Fruit fly (Drosophila melanogaster) whole organism, embryonic: ENCODE results near the gene Prosbeta2.

ENCODE experiments used
- Bgb ChIP-seq: fragments of 200-800 bp; sonication (Bioruptor generic); IDR thresholded peaks from 2 replicates; pipeline ENCODE4 v1.3.6; 2022; ENCODE audit warnings: missing biosample characterization, missing genetic modification characterization; ENCODE audit not compliant: partially characterized antibody
- CG10274 ChIP-seq: fragments of 200-800 bp; sonication (Bioruptor generic); optimal IDR thresholded peaks from 3 replicates; lab custom pipeline; 2017; ENCODE audit warnings: missing biosample characterization, mild to moderate bottlenecking, missing genetic modification characterization
- CG10431 ChIP-seq: fragments of 200-800 bp; sonication (Bioruptor generic); optimal IDR thresholded peaks from 3 replicates; lab custom pipeline; 2018; ENCODE audit warnings: missing biosample characterization, mild to moderate bottlenecking, missing genetic modification characterization
- CG10959 ChIP-seq: fragments of 200-800 bp; sonication (Bioruptor generic); IDR thresholded peaks from 2 replicates; pipeline ENCODE4 v1.3.6; 2022; ENCODE audit warnings: missing biosample characterization, missing genetic modification characterization
- CG11247 ChIP-seq: fragments of 200-800 bp; sonication (Bioruptor generic); IDR thresholded peaks from 2 replicates; pipeline ENCODE4 v1.3.6; 2022; ENCODE audit warnings: missing biosample characterization, missing genetic modification characterization
- CG12104 ChIP-seq: fragments of 200-800 bp; sonication (Bioruptor generic); optimal IDR thresholded peaks from 3 replicates; lab custom pipeline; 2016; ENCODE audit warnings: missing biosample characterization, missing genetic modification characterization
- CG12942 ChIP-seq: fragments of 200-800 bp; sonication (Bioruptor generic); optimal IDR thresholded peaks from 3 replicates; lab custom pipeline; 2016; ENCODE audit warnings: missing biosample characterization, missing genetic modification characterization
- CG13775 ChIP-seq: fragments of 200-800 bp; sonication (Bioruptor generic); optimal IDR thresholded peaks from 3 replicates; lab custom pipeline; 2017; ENCODE audit warnings: missing biosample characterization, mild to moderate bottlenecking, missing genetic modification characterization
- CG14710 ChIP-seq: fragments of 200-800 bp; sonication (Bioruptor generic); optimal IDR thresholded peaks from 3 replicates; lab custom pipeline; 2019; ENCODE audit warnings: missing biosample characterization, mild to moderate bottlenecking, missing genetic modification characterization, moderate library complexity
- CG1603 ChIP-seq: fragments of 200-800 bp; sonication (Bioruptor generic); optimal IDR thresholded peaks from 2 replicates; lab custom pipeline; 2019; ENCODE audit warnings: missing biosample characterization, mild to moderate bottlenecking, missing genetic modification characterization, moderate library complexity
- CG16779 ChIP-seq: fragments of 200-800 bp; sonication (Bioruptor generic); IDR thresholded peaks from 2 replicates; pipeline ENCODE4 v1.3.6; 2022; ENCODE audit warnings: missing biosample characterization, missing genetic modification characterization
- CG17568 ChIP-seq: fragments of 200-800 bp; sonication (Bioruptor generic); optimal IDR thresholded peaks from 2 replicates; lab custom pipeline; 2018; ENCODE audit warnings: missing biosample characterization, mild to moderate bottlenecking, missing genetic modification characterization, moderate library complexity
- CG17802 ChIP-seq: fragments of 200-800 bp; sonication (Bioruptor generic); optimal IDR thresholded peaks from 2 replicates; lab custom pipeline; 2018; ENCODE audit warnings: missing biosample characterization, mild to moderate bottlenecking, missing genetic modification characterization, moderate library complexity
- CG32532 ChIP-seq: fragments of 200-800 bp; sonication (Bioruptor generic); IDR thresholded peaks from 2 replicates; pipeline ENCODE4 v1.3.6; 2022; ENCODE audit warnings: missing biosample characterization, missing genetic modification characterization
- CG34224 ChIP-seq: fragments of 200-800 bp; sonication (Bioruptor generic); IDR thresholded peaks from 3 replicates; pipeline ENCODE4 v1.3.6; 2022; ENCODE audit warnings: missing biosample characterization, missing genetic modification characterization; ENCODE audit not compliant: partially characterized antibody
- CG34422 ChIP-seq: fragments of 200-800 bp; sonication (Bioruptor generic); IDR thresholded peaks from 3 replicates; pipeline ENCODE4 v1.3.6; 2022; ENCODE audit warnings: missing biosample characterization, missing genetic modification characterization
- CG4360 ChIP-seq: fragments of 200-800 bp; sonication (Bioruptor generic); IDR thresholded peaks from 2 replicates; pipeline ENCODE4 v1.3.6; 2022; ENCODE audit warnings: missing biosample characterization, missing genetic modification characterization
- CG4730 ChIP-seq: fragments of 200-800 bp; sonication (Bioruptor generic); IDR thresholded peaks from 2 replicates; pipeline ENCODE4 v1.3.6; 2022; ENCODE audit warnings: missing biosample characterization, missing genetic modification characterization
- CG6689 ChIP-seq: fragments of 200-800 bp; sonication (Bioruptor generic); IDR thresholded peaks from 2 replicates; pipeline ENCODE4 v1.3.6; 2022; ENCODE audit warnings: missing biosample characterization, missing genetic modification characterization
- CG8089 ChIP-seq: fragments of 200-800 bp; sonication (Bioruptor generic); optimal IDR thresholded peaks from 3 replicates; lab custom pipeline; 2016; ENCODE audit warnings: missing biosample characterization, missing genetic modification characterization
- CG8924 ChIP-seq: fragments of 200-800 bp; optimal IDR thresholded peaks from 3 replicates; lab custom pipeline; 2019; ENCODE audit warnings: missing biosample characterization, mild to moderate bottlenecking, missing genetic modification characterization, moderate library complexity
- Hr51 ChIP-seq, 2 experiments: fragments of 200-800 bp; sonication (Bioruptor generic); optimal IDR thresholded peaks; 2 replicates in 1 of 2; 3 replicates in 1 of 2; lab custom pipeline; 2016 to 2018; ENCODE audit warnings: missing biosample characterization in 2 of 2, missing genetic modification characterization in 2 of 2, mild to moderate bottlenecking in 1 of 2, moderate library complexity in 1 of 2
- Hr78 ChIP-seq, 2 experiments: fragments of 200-800 bp in 1 of 2; fragments of >200 bp in 1 of 2; sonication (Bioruptor generic) in 1 of 2; optimal IDR thresholded peaks; 2 replicates each; lab custom pipeline; 2017 to 2019; ENCODE audit warnings: missing biosample characterization in 2 of 2, missing genetic modification characterization in 2 of 2, mild to moderate bottlenecking in 1 of 2, moderate library complexity in 1 of 2
- Mrtf ChIP-seq: fragments of 200-800 bp; sonication (Bioruptor generic); IDR thresholded peaks from 3 replicates; pipeline ENCODE4 v1.3.6; 2022; ENCODE audit warnings: missing biosample characterization, missing genetic modification characterization
- NFAT ChIP-seq: fragments of 200-800 bp; sonication (Bioruptor generic); IDR thresholded peaks from 2 replicates; pipeline ENCODE4 v1.3.6; 2022; ENCODE audit warnings: missing biosample characterization, missing genetic modification characterization
- Rfx ChIP-seq: fragments of 200-800 bp; sonication (Bioruptor generic); IDR thresholded peaks from 2 replicates; pipeline ENCODE4 v1.3.6; 2022; ENCODE audit warnings: missing biosample characterization, missing genetic modification characterization
- Sox100B ChIP-seq: fragments of 200-800 bp; sonication (Bioruptor generic); optimal IDR thresholded peaks from 3 replicates; lab custom pipeline; 2018; ENCODE audit warnings: missing biosample characterization, mild to moderate bottlenecking, missing genetic modification characterization
- Spps ChIP-seq: fragments of 200-800 bp; sonication (Bioruptor generic); optimal IDR thresholded peaks from 2 replicates; lab custom pipeline; 2018; ENCODE audit warnings: missing biosample characterization, mild to moderate bottlenecking, missing genetic modification characterization
- bbx ChIP-seq: fragments of 200-800 bp; sonication (Bioruptor generic); IDR thresholded peaks from 2 replicates; pipeline ENCODE4 v1.3.6; 2022; ENCODE audit warnings: missing biosample characterization, missing genetic modification characterization; ENCODE audit not compliant: partially characterized antibody
- dmrt11E ChIP-seq: fragments of 200-800 bp; sonication (Bioruptor generic); optimal IDR thresholded peaks from 3 replicates; lab custom pipeline; 2018; ENCODE audit warnings: missing biosample characterization, mild to moderate bottlenecking, missing genetic modification characterization, moderate library complexity
- dmrt99B ChIP-seq: fragments of 200-800 bp; sonication (Bioruptor generic); optimal IDR thresholded peaks from 2 replicates; lab custom pipeline; 2018; ENCODE audit warnings: missing biosample characterization, mild to moderate bottlenecking, missing genetic modification characterization, moderate library complexity
- emc ChIP-seq: fragments of 200-800 bp; sonication (Bioruptor generic); optimal IDR thresholded peaks from 2 replicates; lab custom pipeline; 2016; ENCODE audit warnings: missing biosample characterization, missing genetic modification characterization
- exex ChIP-seq: fragments of 200-800 bp; sonication (Bioruptor generic); optimal IDR thresholded peaks from 4 replicates; lab custom pipeline; 2018; ENCODE audit warnings: missing biosample characterization, mild to moderate bottlenecking, missing genetic modification characterization, moderate library complexity
- gem ChIP-seq: fragments of 200-800 bp; sonication (Bioruptor generic); optimal IDR thresholded peaks from 2 replicates; lab custom pipeline; 2019; ENCODE audit warnings: missing biosample characterization, mild to moderate bottlenecking, missing genetic modification characterization, moderate library complexity
- gfzf ChIP-seq: fragments of 200-800 bp; sonication (Bioruptor generic); optimal IDR thresholded peaks from 2 replicates; lab custom pipeline; 2016; ENCODE audit warnings: missing biosample characterization, mild to moderate bottlenecking, missing genetic modification characterization, moderate library complexity
- lab ChIP-seq: fragments of 200-800 bp; sonication (Bioruptor generic); optimal IDR thresholded peaks from 3 replicates; lab custom pipeline; 2017; ENCODE audit warnings: missing biosample characterization, missing genetic modification characterization, mild to moderate bottlenecking, moderate library complexity, missing genetic modification reagents
- maf-S ChIP-seq: fragments of 200-800 bp; sonication (Bioruptor generic); optimal IDR thresholded peaks from 2 replicates; lab custom pipeline; 2016; ENCODE audit warnings: missing biosample characterization, missing genetic modification characterization
- otp ChIP-seq: fragments of 200-800 bp; sonication (Bioruptor generic); IDR thresholded peaks from 3 replicates; pipeline ENCODE4, ENCODE4 v1.3.6; 2022; ENCODE audit warnings: missing biosample characterization, missing genetic modification characterization
- p53 ChIP-seq: fragments of 200-800 bp; sonication (Bioruptor generic); optimal IDR thresholded peaks from 2 replicates; lab custom pipeline; 2016; ENCODE audit warnings: missing biosample characterization, missing genetic modification characterization
- pum ChIP-seq: fragments of 200-800 bp; sonication (Bioruptor generic); optimal IDR thresholded peaks from 2 replicates; lab custom pipeline; 2016; ENCODE audit warnings: missing biosample characterization, missing genetic modification characterization
- schlank ChIP-seq: fragments of 200-800 bp; sonication (Bioruptor generic); optimal IDR thresholded peaks from 2 replicates; lab custom pipeline; 2018; ENCODE audit warnings: missing biosample characterization, mild to moderate bottlenecking, missing genetic modification characterization
- sens-2 ChIP-seq: fragments of 200-800 bp; sonication (Bioruptor generic); IDR thresholded peaks from 2 replicates; pipeline ENCODE4 v1.3.6; 2022; ENCODE audit warnings: missing biosample characterization, missing genetic modification characterization
- sim ChIP-seq: fragments of 200-800 bp; sonication (Bioruptor generic); IDR thresholded peaks from 2 replicates; pipeline ENCODE4 v1.3.6; 2022; ENCODE audit warnings: missing biosample characterization, missing genetic modification characterization
- sisA ChIP-seq: fragments of 200-800 bp; sonication (Bioruptor generic); IDR thresholded peaks from 2 replicates; pipeline ENCODE4 v1.3.6; 2022; ENCODE audit warnings: missing biosample characterization, missing genetic modification characterization
- tin ChIP-seq: fragments of 200-800 bp; sonication (Bioruptor generic); optimal IDR thresholded peaks from 3 replicates; lab custom pipeline; 2016; ENCODE audit warnings: missing biosample characterization, missing genetic modification characterization
- tna ChIP-seq: fragments of 200-800 bp; sonication (Bioruptor generic); IDR thresholded peaks from 2 replicates; pipeline ENCODE4 v1.3.6; 2022; ENCODE audit warnings: missing biosample characterization, missing genetic modification characterization; ENCODE audit not compliant: partially characterized antibody

The Prosbeta2 gene

dm6 chr3L:14977536-14978495, 21.9 kb upstream of the Prosbeta2 start (continued):
- TF ChIP-seq tin (peak; percentile 6), emc (no peak), CG6689 (peak; percentile 30; the same call in 1 of the 2 replicates), CG10431 (peak; percentile 27), Rfx (GFP tag; lab: Robert Waterston, UW) (peak; percentile 16; the same call in 1 of the 2 replicates), CG4360 (GFP tag; lab: Robert Waterston, UW) (peak; percentile 57; the same call in 1 of the 2 replicates), CG34422 (GFP tag; lab: Robert Waterston, UW) (peak; percentile 43; the same call in 2 of the 3 replicates), maf-S (GFP tag; lab: Kevin White, UChicago) (no peak), tna (no peak), dmrt11E (tag; lab: Kevin White, UChicago) (peak; percentile 78), CG17568 (GFP tag; lab: Kevin White, UChicago) (peak; percentile 46), CG4730 (peak; percentile 28; the same call in 1 of the 2 replicates), CG8924 (peak; percentile 42), p53 (GFP tag; lab: Kevin White, UChicago) (no peak), NFAT (GFP tag; lab: Robert Waterston, UW) (no peak), sisA (GFP tag; lab: Robert Waterston, UW) (peak; percentile 27; the same call in 1 of the 2 replicates), Mrtf (0 out of 3 replicates have a peak, but pooled peaks have one; percentile 27), Spps (tag; lab: Kevin White, UChicago) (no peak), Hr51 (GFP tag; optimal IDR thresholded peaks at IDR 0.05; lab: Kevin White, UChicago) (peak in 1 of 2 experiments; percentile 14), CG13775 (GFP tag; lab: Kevin White, UChicago) (peak; percentile 77), CG16779 (no peak), CG17802 (tag; lab: Kevin White, UChicago) (no peak), sens-2 (GFP tag; lab: Robert Waterston, UW) (peak; percentile 23; the same call in 1 of the 2 replicates), Bgb (GFP tag; lab: Robert Waterston, UW) (peak; percentile 58; the same call in 1 of the 2 replicates), lab (peak; percentile 53), CG10959 (GFP tag; lab: Robert Waterston, UW) (peak; percentile 34; the same call in 1 of the 2 replicates), CG1603 (tag; lab: Kevin White, UChicago) (peak; percentile 8), sim (0 out of 2 replicates have a peak, but pooled peaks have one; percentile 4), exex (tag; lab: Kevin White, UChicago) (peak; percentile 4), Sox100B (GFP tag; lab: Kevin White, UChicago) (peak; percentile 51), schlank (tag; lab: Kevin White, UChicago) (no peak), dmrt99B (tag; lab: Kevin White, UChicago) (peak; percentile 46), gfzf (GFP tag; lab: Kevin White, UChicago) (no peak), CG12942 (peak; percentile 8), CG10274 (no peak), CG8089 (no peak), CG14710 (peak; percentile 80), pum (GFP tag; lab: Kevin White, UChicago) (peak; percentile 51), CG32532 (no peak; the same call in 1 of the 2 replicates), Hr78 (GFP tag; optimal IDR thresholded peaks at IDR 0.05; lab: Kevin White, UChicago) (peak in 1 of 2 experiments; percentile 94), CG34224 (GFP tag; lab: Robert Waterston, UW) (peak; percentile 38; the same call in 1 of the 3 replicates), bbx (GFP tag; lab: Robert Waterston, UW) (peak; percentile 61), CG11247 (GFP tag; lab: Robert Waterston, UW) (no peak), CG12104 (peak; percentile 31), otp (GFP tag; lab: Robert Waterston, UW) (peak; percentile 69; the same call in 1 of the 3 replicates), gem (tag; lab: Kevin White, UChicago) (peak; percentile 64)
